Fruit fly (Drosophila melanogaster): ENCODE data around the gene CG17292.
A peak's percentile ranks its signal among the peaks of the same experiment; 100 is the strongest.

CG17292 gene

DNA sequence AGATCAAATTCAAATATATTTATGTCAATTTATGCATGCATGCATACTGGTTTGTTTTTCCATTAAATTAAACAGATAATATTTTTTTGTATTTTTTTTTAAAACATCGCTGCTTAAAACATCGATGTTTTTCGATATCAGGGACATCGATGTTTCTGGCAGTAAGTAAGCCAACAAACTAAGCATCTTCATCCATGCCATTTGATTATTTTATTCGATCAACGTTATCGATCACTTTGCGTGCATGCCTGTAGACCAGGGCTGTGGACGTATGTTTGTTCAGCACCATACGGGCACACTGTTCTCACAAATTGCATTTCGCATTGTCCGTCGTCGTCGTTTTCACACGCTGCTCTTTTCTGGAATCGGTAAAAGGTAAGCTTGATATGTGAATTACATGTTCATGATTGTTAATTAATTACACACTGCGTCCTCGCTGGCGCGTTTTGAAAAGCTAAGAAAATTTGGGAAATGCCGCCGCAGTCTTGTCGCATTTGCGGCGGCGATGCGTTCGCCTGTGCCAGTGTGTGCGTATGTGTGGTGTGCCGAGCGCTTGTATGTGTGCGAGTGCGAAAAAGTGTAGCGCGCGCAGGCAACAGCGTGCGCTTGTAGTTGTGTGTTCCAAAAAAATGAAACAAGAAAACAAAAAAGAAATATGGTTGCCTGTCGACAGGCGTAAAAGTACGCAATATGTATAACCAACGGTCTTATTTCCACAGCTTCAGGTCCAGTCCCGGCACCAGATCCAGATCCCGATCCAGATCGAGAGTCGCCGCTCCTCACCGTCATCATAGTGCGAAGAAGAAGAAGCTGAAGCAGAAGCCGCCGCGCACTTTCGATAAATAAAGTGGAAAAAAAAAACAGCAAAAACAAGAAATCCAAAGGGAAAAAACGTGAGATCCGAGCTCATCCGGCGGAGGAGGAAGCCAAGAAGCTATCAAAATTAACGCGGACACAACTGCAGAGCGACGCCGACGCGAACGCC lies 33.3 kb downstream of the CG17292 start, which contains the start of gene emb (continued):
- TF ChIP-seq Sox102F (GFP tag; optimal IDR thresholded peaks at IDR 0.05) (no peak), CG33213 (GFP tag; optimal IDR thresholded peaks at IDR 0.05) (peak; percentile 89), D19B (GFP tag; optimal IDR thresholded peaks at IDR 0.05) (no peak), hbn (GFP tag; IDR thresholded peaks at IDR 0.05; ENCODE audit: partially characterized antibody) (peak; percentile 80), tin (GFP tag; optimal IDR thresholded peaks at IDR 0.05) (peak; percentile 34), CG11085 (GFP tag; IDR thresholded peaks at IDR 0.05) (no peak), CG9817 (tag; optimal IDR thresholded peaks at IDR 0.05) (peak; percentile 29), Dip3 (GFP tag; optimal IDR thresholded peaks at IDR 0.05) (no peak), CG6683 (GFP tag; optimal IDR thresholded peaks at IDR 0.05) (no peak), CG17802 (tag; optimal IDR thresholded peaks at IDR 0.05) (peak; percentile 40), Nf-YA (GFP tag; IDR thresholded peaks at IDR 0.05) (no peak), bowl (GFP tag; IDR thresholded peaks at IDR 0.05) (no peak), sd (tag; optimal IDR thresholded peaks at IDR 0.05) (no peak), inv (GFP tag; IDR thresholded peaks at IDR 0.05; ENCODE audit: partially characterized antibody) (peak; percentile 90), schlank (tag; optimal IDR thresholded peaks at IDR 0.05) (no peak), CG12744 (GFP tag; optimal IDR thresholded peaks at IDR 0.05) (peak; percentile 9), h (optimal IDR thresholded peaks at IDR 0.05) (no peak), trem (tag; optimal IDR thresholded peaks at IDR 0.05) (peak; percentile 68), CG8478 (optimal IDR thresholded peaks at IDR 0.05) (peak; percentile 85), CG6765 (GFP tag; optimal IDR thresholded peaks at IDR 0.05) (no peak), az2 (GFP tag; optimal IDR thresholded peaks at IDR 0.05) (peak; percentile 51), Camta (GFP tag; optimal IDR thresholded peaks at IDR 0.05) (no peak), lov (optimal IDR thresholded peaks at IDR 0.05) (no peak), lov (GFP tag; IDR thresholded peaks at IDR 0.05) (no peak), Elba2 (GFP tag; optimal IDR thresholded peaks at IDR 0.05) (peak; percentile 14), ERR (GFP tag; optimal IDR thresholded peaks at IDR 0.05) (no peak), Mad (GFP tag; optimal IDR thresholded peaks at IDR 0.05) (peak; percentile 65), yki (optimal IDR thresholded peaks at IDR 0.05) (no peak), p53 (GFP tag; optimal IDR thresholded peaks at IDR 0.05) (peak; percentile 4), chinmo (GFP tag; IDR thresholded peaks at IDR 0.05; ENCODE audit: partially characterized antibody) (peak; percentile 98), Hr51 (GFP tag; optimal IDR thresholded peaks at IDR 0.05) (peak in 1 of 2 experiments; percentile 15), CG6854 (GFP tag; optimal IDR thresholded peaks at IDR 0.05) (no peak), gsb-n (tag; optimal IDR thresholded peaks at IDR 0.05) (no peak), salm (tag; optimal IDR thresholded peaks at IDR 0.05) (no peak), Kr (GFP tag; optimal IDR thresholded peaks at IDR 0.05) (no peak), crp (GFP tag; optimal IDR thresholded peaks at IDR 0.05) (peak in 1 of 2 experiments; percentile 21), NFAT (GFP tag; IDR thresholded peaks at IDR 0.05) (peak; percentile 58), tna (GFP tag; IDR thresholded peaks at IDR 0.05; ENCODE audit: partially characterized antibody) (peak; percentile 99), CG2120 (GFP tag; optimal IDR thresholded peaks at IDR 0.05) (peak; percentile 70), pita (GFP tag; optimal IDR thresholded peaks at IDR 0.05) (no peak), CG5180 (GFP tag; optimal IDR thresholded peaks at IDR 0.05) (peak; percentile 94), CG18619 (GFP tag; optimal IDR thresholded peaks at IDR 0.05) (peak; percentile 15), gcm (GFP tag; optimal IDR thresholded peaks at IDR 0.05) (no peak), Rfx (GFP tag; IDR thresholded peaks at IDR 0.05) (peak; percentile 69), z (GFP tag; IDR thresholded peaks at IDR 0.05) (no peak), CG7987 (GFP tag; optimal IDR thresholded peaks at IDR 0.05) (peak; percentile 57), fd64A (GFP tag; optimal IDR thresholded peaks at IDR 0.05) (peak; percentile 2), ken (GFP tag; IDR thresholded peaks at IDR 0.05) (no peak), pzg (GFP tag; optimal IDR thresholded peaks at IDR 0.05) (peak; percentile 97)
